Fruit fly (Drosophila melanogaster) whole organism, prepupa: ENCODE results near the gene CG15877.

Experiments
- Blimp-1 ChIP-seq: fragments of 200-800 bp; sonication (Bioruptor generic); optimal IDR thresholded peaks from 3 replicates; lab custom pipeline; 2017; ENCODE audit warnings: missing biosample characterization, missing genetic modification characterization, mild to moderate bottlenecking, moderate library complexity, missing genetic modification reagents
- CG10631 ChIP-seq: fragments of 200-800 bp; sonication (Bioruptor generic); optimal IDR thresholded peaks from 2 replicates; lab custom pipeline; 2016; ENCODE audit warnings: missing biosample characterization, missing genetic modification characterization
- CG1621 ChIP-seq: fragments of 200-800 bp; sonication (Bioruptor generic); optimal IDR thresholded peaks from 3 replicates; lab custom pipeline; 2018; ENCODE audit warnings: missing biosample characterization, mild to moderate bottlenecking, missing genetic modification characterization
- CG3032 ChIP-seq: fragments of 200-800 bp; optimal IDR thresholded peaks from 2 replicates; lab custom pipeline; 2019; ENCODE audit warnings: missing biosample characterization, mild to moderate bottlenecking, missing genetic modification characterization, moderate library complexity
- CG31627 ChIP-seq: fragments of 200-800 bp; sonication (Bioruptor generic); optimal IDR thresholded peaks from 3 replicates; lab custom pipeline; 2016; ENCODE audit warnings: missing biosample characterization, missing genetic modification characterization
- CG34406 ChIP-seq: fragments of 200-800 bp; sonication (Bioruptor generic); optimal IDR thresholded peaks from 3 replicates; lab custom pipeline; 2016; ENCODE audit warnings: missing biosample characterization, missing genetic modification characterization
- Eip75B ChIP-seq: fragments of 200-800 bp; sonication (Bioruptor generic); optimal IDR thresholded peaks from 3 replicates; lab custom pipeline; 2016; ENCODE audit warnings: missing biosample characterization, missing genetic modification characterization
- Ets21C ChIP-seq: fragments of 200-800 bp; sonication (Bioruptor generic); optimal IDR thresholded peaks from 3 replicates; lab custom pipeline; 2016; ENCODE audit warnings: missing biosample characterization, missing genetic modification characterization
- Gug ChIP-seq: fragments of 200-800 bp; sonication (Bioruptor generic); IDR thresholded peaks from 2 replicates; pipeline ENCODE4 v1.3.6; 2022; ENCODE audit warnings: missing biosample characterization, missing genetic modification characterization
- Sox15 ChIP-seq: fragments of 200-800 bp; sonication (Bioruptor generic); optimal IDR thresholded peaks from 3 replicates; lab custom pipeline; 2016; ENCODE audit warnings: missing biosample characterization, missing genetic modification characterization
- dac ChIP-seq: fragments of 200-800 bp; sonication (Bioruptor generic); optimal IDR thresholded peaks from 2 replicates; lab custom pipeline; 2017; ENCODE audit warnings: missing biosample characterization, mild to moderate bottlenecking, missing genetic modification characterization
- esn ChIP-seq: fragments of 200-800 bp; sonication (Bioruptor generic); optimal IDR thresholded peaks from 2 replicates; lab custom pipeline; 2016; ENCODE audit warnings: missing biosample characterization, mild to moderate bottlenecking, missing genetic modification characterization, moderate library complexity
- pdm3 ChIP-seq: fragments of 200-800 bp; sonication (Bioruptor generic); optimal IDR thresholded peaks from 3 replicates; lab custom pipeline; 2016; ENCODE audit warnings: missing biosample characterization, missing genetic modification characterization
- salr ChIP-seq, 2 experiments: fragments of 200-800 bp; sonication (Bioruptor generic); optimal IDR thresholded peaks; 3 replicates each; lab custom pipeline; 2016 to 2018; ENCODE audit warnings: missing biosample characterization in 2 of 2, missing genetic modification characterization in 2 of 2, mild to moderate bottlenecking in 1 of 2
- spab ChIP-seq: fragments of 200-800 bp; sonication (Bioruptor generic); optimal IDR thresholded peaks from 2 replicates; lab custom pipeline; 2017; ENCODE audit warnings: missing biosample characterization, mild to moderate bottlenecking, missing genetic modification characterization, missing genetic modification reagents
- svp ChIP-seq: fragments of 200-800 bp; sonication (Bioruptor generic); peaks from one replicate; lab custom pipeline; 2016; ENCODE audit warnings: missing biosample characterization, missing genetic modification characterization

Gene CG15877

dm6 chr3L:2332228-2332627 lies 45.1 kb downstream of the CG15877 start:
- TF ChIP-seq svp (GFP tag; lab: Kevin White, UChicago): peak; percentile 39
- no peak for TF ChIP-seq CG3032

dm6 chr3L:2328804-2329203 lies 48.6 kb downstream of the CG15877 start:
- no peak for TF ChIP-seq CG34406
- no peak for TF ChIP-seq Eip75B (GFP tag; lab: Kevin White, UChicago)
- no peak for TF ChIP-seq CG31627 (GFP tag; lab: Kevin White, UChicago)
- TF ChIP-seq Ets21C (GFP tag; lab: Kevin White, UChicago): no peak
- no peak for TF ChIP-seq salr (GFP tag; optimal IDR thresholded peaks at IDR 0.05; lab: Kevin White, UChicago)
- no peak for TF ChIP-seq spab (GFP tag; lab: Kevin White, UChicago)
- no peak for TF ChIP-seq pdm3 (GFP tag; lab: Kevin White, UChicago)
- TF ChIP-seq CG10631: no peak
- TF ChIP-seq dac (GFP tag; lab: Kevin White, UChicago): no peak
- TF ChIP-seq Blimp-1 (GFP tag; lab: Kevin White, UChicago): no peak
- TF ChIP-seq Sox15 (GFP tag; lab: Kevin White, UChicago): no peak
- TF ChIP-seq CG1621 (tag; lab: Kevin White, UChicago): no peak
- no peak for TF ChIP-seq Gug (GFP tag; lab: Robert Waterston, UW)
- no peak for TF ChIP-seq esn (GFP tag; lab: Kevin White, UChicago)
- TF ChIP-seq, all 60 proteins: peak for 0
